Worm (Caenorhabditis elegans) whole organism, mixed stage, embryonic: ENCODE results near the gene C34C12.7.

Experiments
- nhr-2 ChIP-seq: fragments of 150-350 bp; optimal IDR thresholded peaks from 2 replicates; lab custom pipeline; 2014; ENCODE audit warnings: missing biosample characterization, missing genetic modification characterization
- unc-39 ChIP-seq: fragments of 150-350 bp; optimal IDR thresholded peaks from 2 replicates; lab custom pipeline; 2014; ENCODE audit warnings: missing biosample characterization, missing genetic modification characterization

DNA sequence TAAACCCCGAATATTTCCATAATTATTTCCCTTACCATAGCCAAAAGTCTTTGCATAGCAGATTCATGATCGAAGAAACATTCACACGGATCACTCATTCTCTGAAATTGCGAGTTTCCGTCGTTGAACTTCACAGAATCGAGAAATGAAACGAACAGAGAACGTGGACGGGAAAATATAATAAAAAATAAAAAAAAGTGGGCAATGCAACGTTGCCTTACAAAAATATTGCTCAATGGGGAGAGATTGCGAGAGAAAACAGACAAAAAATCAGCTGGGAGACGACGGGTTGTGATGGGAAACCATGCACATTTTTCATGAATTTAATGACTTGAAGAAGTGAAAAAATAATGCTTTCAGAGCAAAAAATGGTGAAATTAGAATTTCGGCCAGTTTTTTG, 18.5 kb downstream of the C34C12.7 start, which contains the start of gene smim-14:
- TF ChIP-seq unc-39 (tag; lab: Kevin White, UChicago), result no peak
- TF ChIP-seq nhr-2, result no peak
